Worm (Caenorhabditis elegans) whole organism, L4/young adult: ENCODE results near the gene lron-2.

Experiments
- W03F9.2 ChIP-seq: fragments of 150-350 bp; optimal IDR thresholded peaks from 2 replicates; lab custom pipeline; 2014; ENCODE audit warnings: missing biosample characterization, missing genetic modification characterization
- dao-5 ChIP-seq: sonication (generic microtip); optimal IDR thresholded peaks from 2 replicates; lab custom pipeline; 2016; ENCODE audit warnings: missing genotype, missing genetic modification characterization, moderate library complexity, missing compliant biosample characterization
- him-1 ChIP-seq: sonication (generic microtip); optimal IDR thresholded peaks from 2 replicates; lab custom pipeline; 2016; ENCODE audit warnings: missing genotype, missing genetic modification reagents, missing genetic modification characterization, missing compliant biosample characterization

DNA sequence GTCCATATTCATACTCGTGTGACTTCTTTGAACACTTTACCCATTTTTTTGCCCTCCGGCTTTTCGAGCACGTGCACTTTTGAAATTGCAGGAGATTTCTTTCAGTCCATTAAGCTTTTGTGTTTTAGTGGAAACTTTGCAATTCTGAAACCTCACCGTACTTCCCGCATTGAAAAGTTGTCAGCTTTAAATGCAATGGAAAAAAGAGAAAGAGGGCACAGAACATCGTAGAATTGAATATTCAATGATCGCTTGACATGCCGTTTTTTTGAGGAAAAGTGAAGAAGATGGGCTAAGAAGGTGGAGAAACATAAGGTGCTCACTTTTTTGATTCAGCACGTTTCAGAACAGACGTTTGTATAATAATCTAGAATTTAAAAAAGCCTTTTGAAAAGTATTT is 27.0 kb upstream of the lron-2 start:
- TF ChIP-seq W03F9.2 (tag; lab: Kevin White, UChicago) (no peak), dao-5 (no peak), him-1 (no peak)
